Worm (Caenorhabditis elegans): ENCODE measurements around the gene zipt-13.

The zipt-13 gene

DNA sequence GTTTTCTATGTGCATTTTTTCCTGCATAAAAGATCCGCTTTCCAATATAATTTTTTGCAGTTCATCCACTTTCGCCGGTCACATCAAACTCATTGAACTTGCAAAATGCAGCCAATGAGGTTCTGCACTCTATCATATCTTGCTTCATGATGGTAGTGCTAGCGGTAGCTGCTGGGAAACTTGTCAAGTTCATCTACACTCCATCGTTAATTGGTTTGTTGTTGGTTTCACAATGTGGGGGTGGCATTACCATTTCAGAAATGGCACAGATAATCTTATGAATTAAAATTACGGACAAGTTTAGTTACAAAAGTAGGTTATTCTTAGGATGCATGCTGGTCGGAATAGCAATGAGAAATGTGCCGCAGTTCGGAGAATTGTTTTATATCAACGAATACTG lies 37.7 kb upstream of the zipt-13 start:
- TF ChIP-seq F49E8.2 (tag; optimal IDR thresholded peaks at IDR 0.05; ENCODE audit: borderline replicate concordance): no peak
- TF ChIP-seq D1046.2 (GFP tag; IDR thresholded peaks at IDR 0.05): no peak
- no peak for TF ChIP-seq dve-1 (tag; optimal IDR thresholded peaks at IDR 0.05; ENCODE audit: insufficient read depth)
- TF ChIP-seq Y5F2A.4 (GFP tag; optimal IDR thresholded peaks at IDR 0.05): no peak
- no peak for TF ChIP-seq gei-8 (GFP tag; optimal IDR thresholded peaks at IDR 0.05)
- TF ChIP-seq dpl-1 (GFP tag; optimal IDR thresholded peaks at IDR 0.05): no peak
- peak; percentile 93 for TF ChIP-seq aha-1 (tag)

DNA sequence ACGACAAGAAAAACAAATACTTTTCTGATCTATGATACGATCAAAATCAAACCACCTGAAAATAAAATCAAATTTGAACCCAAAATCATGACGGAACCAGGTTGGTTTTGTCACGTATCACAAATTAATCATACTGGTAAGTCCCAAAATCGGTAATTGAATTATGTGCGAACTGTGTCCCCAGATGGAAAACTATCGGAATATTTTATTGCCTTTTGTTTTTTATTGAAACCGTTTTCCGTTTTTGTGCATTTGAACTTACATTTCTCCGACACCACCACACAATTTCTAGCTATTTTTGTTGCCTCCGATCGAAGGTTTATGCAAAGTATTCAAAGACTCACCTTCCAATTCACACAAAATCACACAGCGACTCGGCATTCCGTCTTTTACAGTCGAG lies 36.6 kb upstream of the zipt-13 start, which contains the start of gene F41E7.2:
Gene F41E7.2, plus strand, starts transcription at position 301 of the 400 bp plus-strand sequence.
- TF ChIP-seq lin-38 (GFP tag; IDR thresholded peaks at IDR 0.05): no peak
- TF ChIP-seq lin-29 (GFP tag; IDR thresholded peaks at IDR 0.05): no peak
- no peak for TF ChIP-seq ceh-62 (tag; optimal IDR thresholded peaks at IDR 0.05)
- no peak for TF ChIP-seq hif-1 (tag; optimal IDR thresholded peaks at IDR 0.05)
- TF ChIP-seq egl-43 (GFP tag; IDR thresholded peaks at IDR 0.05): no peak
- no peak for TF ChIP-seq unc-62 (GFP tag; optimal IDR thresholded peaks at IDR 0.05 in 1 of 2)
- no peak for TF ChIP-seq unc-62 (tag; optimal IDR thresholded peaks at IDR 0.05)
- TF ChIP-seq daf-19 (GFP tag; conservative IDR thresholded peaks at IDR 0.05): no peak
- no peak for TF ChIP-seq ZK546.5 (tag; optimal IDR thresholded peaks at IDR 0.05)
- no peak for TF ChIP-seq jun-1 (tag; optimal IDR thresholded peaks at IDR 0.05)
- TF ChIP-seq nhr-28 (tag; optimal IDR thresholded peaks at IDR 0.05): no peak
- TF ChIP-seq tag-97 (GFP tag; IDR thresholded peaks at IDR 0.05): no peak
- TF ChIP-seq attf-4 (tag; optimal IDR thresholded peaks at IDR 0.05): no peak
- no peak for TF ChIP-seq dmd-8 (GFP tag; IDR thresholded peaks at IDR 0.05)
- TF ChIP-seq ama-1 (optimal IDR thresholded peaks at IDR 0.05): no peak
- TF ChIP-seq mdt-29 (GFP tag; IDR thresholded peaks at IDR 0.05): no peak
- no peak for TF ChIP-seq lim-7 (GFP tag; IDR thresholded peaks at IDR 0.05)
- TF ChIP-seq madf-9 (GFP tag; conservative IDR thresholded peaks at IDR 0.05): no peak
- no peak for TF ChIP-seq dve-1 (tag; optimal IDR thresholded peaks at IDR 0.05; ENCODE audit: insufficient read depth)
- TF ChIP-seq nhr-10 (tag; optimal IDR thresholded peaks at IDR 0.05): no peak
- TF ChIP-seq sdz-12 (GFP tag; optimal IDR thresholded peaks at IDR 0.05): no peak

- TF ChIP-seq unc-62 (GFP tag; optimal IDR thresholded peaks at IDR 0.05 in 1 of 2): peak in 1 of 2 experiments; percentile 93
- no peak for TF ChIP-seq unc-62 (tag; optimal IDR thresholded peaks at IDR 0.05)
- TF ChIP-seq daf-16 (GFP tag; optimal IDR thresholded peaks at IDR 0.05): no peak
- TF ChIP-seq daf-16 (tag; optimal IDR thresholded peaks at IDR 0.05): no peak
Measured at ce11 chrX:10262299-10262698, 25.6 kb upstream of the zipt-13 start.

- TF ChIP-seq ama-1 (optimal IDR thresholded peaks at IDR 0.05) (no peak), unc-39 (tag; optimal IDR thresholded peaks at IDR 0.05) (no peak), hif-1 (tag; optimal IDR thresholded peaks at IDR 0.05) (no peak), T26A8.4 (GFP tag; IDR thresholded peaks at IDR 0.05) (no peak), ceh-20 (GFP tag; IDR thresholded peaks at IDR 0.05) (no peak), Y5F2A.4 (GFP tag; optimal IDR thresholded peaks at IDR 0.05) (no peak), ctbp-1 (GFP tag; IDR thresholded peaks at IDR 0.05) (no peak), zfp-3 (GFP tag; conservative IDR thresholded peaks at IDR 0.05) (no peak), unc-62 (GFP tag; optimal IDR thresholded peaks at IDR 0.05 in 1 of 2) (no peak), unc-62 (tag; optimal IDR thresholded peaks at IDR 0.05) (no peak), madf-9 (GFP tag; conservative IDR thresholded peaks at IDR 0.05) (no peak)
Measured at ce11 chrX:10260035-10260434, 23.3 kb upstream of the zipt-13 start, which contains the start of gene C32A9.1. C32A9.1 (minus strand) TSS chrX:10260135.

- TF ChIP-seq nhr-76 (tag; optimal IDR thresholded peaks at IDR 0.05): no peak
- TF ChIP-seq nhr-25 (tag; optimal IDR thresholded peaks at IDR 0.05; ENCODE audit: borderline replicate concordance, insufficient read depth): no peak
- no peak for TF ChIP-seq daf-19 (GFP tag; conservative IDR thresholded peaks at IDR 0.05)
- no peak for TF ChIP-seq zip-11 (GFP tag; IDR thresholded peaks at IDR 0.05)
- TF ChIP-seq unc-62 (GFP tag; optimal IDR thresholded peaks at IDR 0.05 in 1 of 2): peak in 1 of 2 experiments; percentile 43
- TF ChIP-seq unc-62 (tag; optimal IDR thresholded peaks at IDR 0.05): no peak
- peak in 1 of 2 experiments; percentile 54 for TF ChIP-seq daf-16 (GFP tag; optimal IDR thresholded peaks at IDR 0.05)
- no peak for TF ChIP-seq daf-16 (tag; optimal IDR thresholded peaks at IDR 0.05)
- no peak for TF ChIP-seq lin-15B (tag; optimal IDR thresholded peaks at IDR 0.05)
- peak; percentile 27 for TF ChIP-seq hlh-30 (tag; optimal IDR thresholded peaks at IDR 0.05; ENCODE audit: insufficient read depth)
- no peak for TF ChIP-seq ceh-44 (GFP tag; IDR thresholded peaks at IDR 0.05)
- TF ChIP-seq ztf-7 (tag; optimal IDR thresholded peaks at IDR 0.05): no peak
- TF ChIP-seq nhr-28 (tag; optimal IDR thresholded peaks at IDR 0.05): no peak
Measured at ce11 chrX:10254068-10254467, 17.3 kb upstream of the zipt-13 start.

Data from whole organism, L4 larva.